Fruit fly (Drosophila melanogaster) whole organism, wandering third instar larva: ENCODE data around the gene Nubp2.

Experiments
- Dfd ChIP-seq: fragments of >200 bp; optimal IDR thresholded peaks from 2 replicates; lab custom pipeline; 2017; ENCODE audit warnings: missing biosample characterization, missing genetic modification characterization
- br ChIP-seq: fragments of 200-800 bp; sonication (Bioruptor generic); optimal IDR thresholded peaks from 2 replicates; lab custom pipeline; 2016; ENCODE audit warnings: missing biosample characterization, missing genetic modification characterization
- dl ChIP-seq, 2 experiments: fragments of 175-275, 200-275 bp in 1 of 2; fragments of 200-275 bp in 1 of 2; sonication (Bioruptor generic); optimal IDR thresholded peaks; lab custom pipeline; 2018; ENCODE audit warnings: mild to moderate bottlenecking in 2 of 2, missing biosample characterization in 2 of 2, missing genetic modification characterization in 2 of 2, moderate library complexity in 2 of 2; ENCODE audit not compliant: partially characterized antibody in 2 of 2, insufficient read depth in 1 of 2
- fru ChIP-seq: fragments of 200-800 bp; sonication (Bioruptor generic); optimal IDR thresholded peaks from 3 replicates; lab custom pipeline; 2016; ENCODE audit warnings: missing biosample characterization, mild to moderate bottlenecking, missing genetic modification characterization
- pan ChIP-seq: fragments of >200 bp; optimal IDR thresholded peaks from 2 replicates; lab custom pipeline; 2017
- sv ChIP-seq: fragments of 200-800 bp; sonication (Bioruptor generic); optimal IDR thresholded peaks from 3 replicates; lab custom pipeline; 2016; ENCODE audit warnings: missing biosample characterization, missing genetic modification characterization

DNA sequence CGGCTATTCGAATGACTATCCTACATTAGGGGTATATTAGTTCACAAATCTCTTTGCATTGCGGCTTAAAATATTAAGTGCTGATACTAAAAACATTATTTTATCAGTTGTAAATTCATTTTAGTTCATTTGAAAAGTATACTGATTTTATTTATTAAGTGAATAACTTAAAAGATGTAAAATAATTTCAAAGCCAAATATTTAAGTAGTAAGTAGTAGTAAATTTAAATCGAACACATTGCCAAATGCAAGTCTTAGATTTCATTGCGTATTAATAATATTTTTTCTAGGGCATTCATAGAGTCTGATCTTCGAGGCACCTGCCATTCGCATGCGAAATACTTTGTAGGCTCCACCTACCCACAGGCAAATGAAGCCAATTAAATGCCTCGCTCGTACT lies 36.3 kb downstream of the Nubp2 start:
- no peak for TF ChIP-seq fru
- no peak for TF ChIP-seq br (GFP tag; lab: Kevin White, UChicago)
- TF ChIP-seq Dfd (GFP tag; lab: Kevin White, UChicago): no peak
- no peak for TF ChIP-seq sv (GFP tag; lab: Kevin White, UChicago)
- TF ChIP-seq pan (lab: Kevin White, UChicago): no peak
- TF ChIP-seq dl (GFP tag; optimal IDR thresholded peaks at IDR 0.05; lab: Kevin White, UChicago; ENCODE audit: insufficient read depth in 1 of 2, partially characterized antibody in 2 of 2): no peak
